Worm (Caenorhabditis elegans) whole organism, L2 larva: Measurements from ENCODE around the gene str-207.

Experiments
- ceh-16 ChIP-seq: fragments of 150-350 bp; optimal IDR thresholded peaks from 2 replicates; lab custom pipeline; 2014; ENCODE audit warnings: missing biosample characterization, missing genetic modification characterization
- ceh-82 ChIP-seq: fragments of 150-350 bp; optimal IDR thresholded peaks from 2 replicates; lab custom pipeline; 2014; ENCODE audit warnings: missing biosample characterization, missing genetic modification characterization
- nhr-25 ChIP-seq: fragments of 150-350 bp; sonication (generic microtip); optimal IDR thresholded peaks from 3 replicates; lab custom pipeline; 2014; ENCODE audit warnings: missing biosample characterization, missing genetic modification characterization
- snpc-4 ChIP-seq: fragments of 150-350 bp; optimal IDR thresholded peaks from 2 replicates; lab custom pipeline; 2014; ENCODE audit warnings: missing biosample characterization, missing genetic modification characterization

DNA sequence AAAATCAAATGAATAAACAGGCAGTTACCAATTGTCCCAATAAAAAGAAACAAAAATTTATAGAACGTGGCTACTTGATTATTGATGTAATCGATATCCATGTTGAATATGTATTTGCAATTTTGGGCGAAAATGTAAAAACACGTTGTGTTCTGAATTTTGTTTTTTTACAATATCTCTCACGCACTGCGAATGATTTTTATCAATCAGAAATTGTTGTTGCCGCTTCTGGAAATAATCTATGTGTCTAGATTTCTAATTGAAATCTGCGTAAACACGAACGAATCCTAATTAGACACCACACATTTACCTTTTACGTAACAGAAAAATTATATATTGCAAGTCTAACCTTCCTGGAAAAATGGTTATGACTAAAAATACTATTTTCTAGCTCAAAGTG lies 31.6 kb downstream of the str-207 start, which contains the start of gene srsx-13:
- TF ChIP-seq ceh-82 (no peak), nhr-25 (no peak), ceh-16 (tag; lab: Kevin White, UChicago) (no peak), snpc-4 (tag; lab: Kevin White, UChicago) (no peak)
